Worm (Caenorhabditis elegans) whole organism, young adult: ENCODE results near the gene sec-16A.1.
A peak's percentile ranks its signal among the peaks of the same experiment; 100 is the strongest.

Experiments
- attf-6 ChIP-seq: fragments of 200-800 bp; sonication (Bioruptor generic); IDR thresholded peaks from 2 replicates; pipeline ENCODE4 v1.3.6; 2022; ENCODE audit warnings: missing genetic modification reagents, missing genetic modification characterization, missing compliant biosample characterization
- unc-130 ChIP-seq: sonication (generic microtip); optimal IDR thresholded peaks from 2 replicates; lab custom pipeline; 2016; ENCODE audit warnings: missing genetic modification reagents, missing genetic modification characterization, missing compliant biosample characterization
- ztf-18 ChIP-seq: sonication (generic microtip); optimal IDR thresholded peaks from 2 replicates; lab custom pipeline; 2016; ENCODE audit warnings: missing genotype, mild to moderate bottlenecking, missing genetic modification characterization, missing compliant biosample characterization

ce11 chrIII:9104060-9104459 lies 21.6 kb upstream of the sec-16A.1 start:
- no peak for TF ChIP-seq unc-130 (GFP tag; lab: Kevin White, UChicago)
- peak; percentile 70 for TF ChIP-seq ztf-18 (tag; lab: Kevin White, UChicago)
- no peak for TF ChIP-seq attf-6
